Worm (Caenorhabditis elegans) whole organism, L4 larva: ENCODE measurements around the gene R05G9.5.

Source experiments
- R02D3.7 ChIP-seq: fragments of 150-350 bp; sonication (generic microtip); optimal IDR thresholded peaks from 3 replicates; lab custom pipeline; 2014; ENCODE audit warnings: missing biosample characterization, missing genetic modification characterization
- T26A8.4 ChIP-seq: fragments of 200-800 bp; sonication (Bioruptor generic); IDR thresholded peaks from 2 replicates; pipeline ENCODE4 v1.3.6; 2022; ENCODE audit warnings: missing genetic modification characterization, missing compliant biosample characterization
- Y105C5A.15 ChIP-seq: fragments of 200-800 bp; sonication (Bioruptor generic); IDR thresholded peaks from 2 replicates; pipeline ENCODE4 v1.3.6; 2022; ENCODE audit warnings: missing genetic modification characterization, missing compliant biosample characterization
- ZK337.2 ChIP-seq: fragments of 200-800 bp; sonication (Bioruptor generic); IDR thresholded peaks from 2 replicates; pipeline ENCODE4 v1.3.6; 2022; ENCODE audit warnings: missing genetic modification reagents, missing genetic modification characterization, missing compliant biosample characterization
- aha-1 ChIP-seq: fragments of 150-350 bp; peaks from one replicate; lab custom pipeline; 2014; ENCODE audit warnings: missing biosample characterization, missing genetic modification characterization
- ama-1 ChIP-seq: fragments of 150-350 bp; optimal IDR thresholded peaks from 2 replicates; lab custom pipeline; 2014; ENCODE audit warnings: inconsistent platforms, mixed read lengths
- attf-4 ChIP-seq: sonication (generic microtip); optimal IDR thresholded peaks from 3 replicates; lab custom pipeline; 2017; ENCODE audit warnings: missing biosample characterization, missing genetic modification characterization
- ceh-44 ChIP-seq: fragments of 200-800 bp; sonication (Bioruptor generic); IDR thresholded peaks from 2 replicates; pipeline ENCODE4 v1.3.6; 2022; ENCODE audit warnings: missing genetic modification reagents, missing genetic modification characterization, missing compliant biosample characterization
- ctbp-1 ChIP-seq: fragments of 200-800 bp; sonication (Bioruptor generic); IDR thresholded peaks from 2 replicates; pipeline ENCODE4 v1.3.6; 2022; ENCODE audit warnings: missing genetic modification reagents, missing genetic modification characterization, missing compliant biosample characterization
- daf-16 ChIP-seq, 3 experiments: sonication (generic microtip); optimal IDR thresholded peaks; 2 replicates each; lab custom pipeline; 2016 to 2017; ENCODE audit warnings: missing genetic modification characterization in 3 of 3, missing genetic modification reagents in 3 of 3, mild to moderate bottlenecking in 2 of 3, missing compliant biosample characterization in 2 of 3, missing biosample characterization in 1 of 3, moderate library complexity in 1 of 3
- daf-19 ChIP-seq: fragments of 200-800 bp; sonication (Bioruptor generic); conservative IDR thresholded peaks from 2 replicates; pipeline ENCODE4 v1.3.6; 2022; ENCODE audit warnings: missing genetic modification characterization, missing compliant biosample characterization
- daf-8 ChIP-seq: fragments of 200-800 bp; sonication (Bioruptor generic); IDR thresholded peaks from 2 replicates; pipeline ENCODE4 v1.3.6; 2022; ENCODE audit warnings: missing genetic modification characterization, missing compliant biosample characterization
- dmd-6 ChIP-seq: fragments of 200-800 bp; sonication (Bioruptor generic); IDR thresholded peaks from 2 replicates; pipeline ENCODE4 v1.3.6; 2022; ENCODE audit warnings: missing genetic modification reagents, missing genetic modification characterization, missing compliant biosample characterization
- dve-1 ChIP-seq: sonication (generic microtip); optimal IDR thresholded peaks from 2 replicates; lab custom pipeline; 2017; ENCODE audit warnings: antibody characterized with exemption, mild to moderate bottlenecking, missing genetic modification characterization, missing compliant biosample characterization; ENCODE audit not compliant: insufficient read depth
- egl-43 ChIP-seq: fragments of 200-800 bp; sonication (Bioruptor generic); IDR thresholded peaks from 2 replicates; pipeline ENCODE4 v1.3.6; 2022; ENCODE audit warnings: missing genetic modification reagents, missing genetic modification characterization, missing compliant biosample characterization
- fos-1 ChIP-seq: fragments of 150-350 bp; optimal IDR thresholded peaks from 2 replicates; lab custom pipeline; 2014; ENCODE audit warnings: missing biosample characterization, missing genetic modification characterization
- hlh-11 ChIP-seq: fragments of 200-800 bp; sonication (Bioruptor generic); optimal IDR thresholded peaks from 2 replicates; lab custom pipeline; 2018; ENCODE audit warnings: mild to moderate bottlenecking, missing genetic modification characterization, missing compliant biosample characterization
- hlh-30 ChIP-seq: sonication (generic microtip); optimal IDR thresholded peaks from 2 replicates; lab custom pipeline; 2017; ENCODE audit warnings: antibody characterized with exemption, mild to moderate bottlenecking, missing genetic modification characterization, missing compliant biosample characterization; ENCODE audit not compliant: insufficient read depth
- lim-7 ChIP-seq: fragments of 200-800 bp; sonication (Bioruptor generic); IDR thresholded peaks from 2 replicates; pipeline ENCODE4 v1.3.6; 2022; ENCODE audit warnings: missing genetic modification characterization, missing compliant biosample characterization
- lin-15B ChIP-seq: fragments of 150-350 bp; sonication (generic microtip); optimal IDR thresholded peaks from 3 replicates; lab custom pipeline; 2014; ENCODE audit warnings: missing biosample characterization, missing genetic modification characterization
- lin-39 ChIP-seq: fragments of 150-350 bp; optimal IDR thresholded peaks from 2 replicates; lab custom pipeline; 2014; ENCODE audit warnings: missing biosample characterization, missing genetic modification reagents, missing genetic modification characterization
- lsy-2 ChIP-seq, 2 experiments: fragments of 150-350 bp in 1 of 2; sonication (generic microtip) in 1 of 2; optimal IDR thresholded peaks; 2 replicates each; lab custom pipeline; 2014 to 2017; ENCODE audit warnings: missing biosample characterization in 2 of 2, missing genetic modification characterization in 2 of 2
- madf-5 ChIP-seq, 2 experiments: fragments of 200-800 bp; sonication (Bioruptor generic); IDR thresholded peaks; 2 replicates each; pipeline ENCODE4 v1.3.6; 2022; ENCODE audit warnings: missing compliant biosample characterization in 2 of 2, missing genetic modification characterization in 2 of 2
- madf-9 ChIP-seq: fragments of 200-800 bp; sonication (Bioruptor generic); conservative IDR thresholded peaks from 2 replicates; pipeline ENCODE4 v1.3.6; 2022; ENCODE audit warnings: missing genetic modification reagents, missing genetic modification characterization, missing compliant biosample characterization
- mdl-1 ChIP-seq, 2 experiments: fragments of 150-350 bp in 1 of 2; sonication (generic microtip) in 1 of 2; optimal IDR thresholded peaks; 2 replicates each; lab custom pipeline; 2014 to 2017; ENCODE audit warnings: missing biosample characterization in 2 of 2, missing genetic modification characterization in 2 of 2
- mxl-2 ChIP-seq: fragments of 200-800 bp; sonication (Bioruptor generic); conservative IDR thresholded peaks from 2 replicates; pipeline ENCODE4 v1.3.6; 2022; ENCODE audit warnings: missing genetic modification reagents, missing genetic modification characterization, missing compliant biosample characterization
- mxl-3 ChIP-seq: fragments of 200-800 bp; sonication (Bioruptor generic); optimal IDR thresholded peaks from 2 replicates; lab custom pipeline; 2018; ENCODE audit warnings: mild to moderate bottlenecking, missing genetic modification characterization, missing compliant biosample characterization
- nhr-111 ChIP-seq: fragments of 200-800 bp; sonication (Bioruptor generic); optimal IDR thresholded peaks from 2 replicates; lab custom pipeline; 2018; ENCODE audit warnings: mild to moderate bottlenecking, missing genetic modification characterization, missing compliant biosample characterization
- nhr-237 ChIP-seq: sonication (generic microtip); optimal IDR thresholded peaks from 2 replicates; lab custom pipeline; 2017; ENCODE audit warnings: missing biosample characterization, missing genetic modification characterization
- nhr-28 ChIP-seq: fragments of 150-350 bp; optimal IDR thresholded peaks from 2 replicates; lab custom pipeline; 2014; ENCODE audit warnings: missing biosample characterization, missing genetic modification characterization
- nhr-76 ChIP-seq: fragments of 150-350 bp; optimal IDR thresholded peaks from 2 replicates; lab custom pipeline; 2014; ENCODE audit warnings: missing biosample characterization, missing genetic modification characterization
- sdz-12 ChIP-seq: fragments of 200-800 bp; sonication (Bioruptor generic); optimal IDR thresholded peaks from 2 replicates; lab custom pipeline; 2018; ENCODE audit warnings: mild to moderate bottlenecking, missing genetic modification characterization, missing compliant biosample characterization
- set-16 ChIP-seq: fragments of 200-800 bp; sonication (Bioruptor generic); IDR thresholded peaks from 2 replicates; pipeline ENCODE4 v1.3.6; 2022; ENCODE audit warnings: missing genetic modification reagents, missing genetic modification characterization, missing compliant biosample characterization
- skn-1 ChIP-seq: fragments of 150-350 bp; optimal IDR thresholded peaks from 2 replicates; lab custom pipeline; 2014; ENCODE audit warnings: missing biosample characterization, missing genetic modification characterization
- snpc-4 ChIP-seq: fragments of 150-350 bp; optimal IDR thresholded peaks from 2 replicates; lab custom pipeline; 2014; ENCODE audit warnings: missing biosample characterization, missing genetic modification characterization
- tag-97 ChIP-seq: fragments of 200-800 bp; sonication (Bioruptor generic); IDR thresholded peaks from 2 replicates; pipeline ENCODE4 v1.3.6; 2022; ENCODE audit warnings: missing genetic modification characterization, missing compliant biosample characterization
- unc-62 ChIP-seq, 3 experiments: fragments of 150-350 bp in 1 of 3; sonication (generic microtip); optimal IDR thresholded peaks in 2 of 3; peaks in 1 of 3; 1 replicate in 1 of 3; 2 replicates in 2 of 3; lab custom pipeline; 2014 to 2017; ENCODE audit warnings: missing biosample characterization in 3 of 3, missing genetic modification characterization in 3 of 3, missing genetic modification reagents in 3 of 3, missing genotype in 1 of 3
- vab-7 ChIP-seq: fragments of 200-800 bp; sonication (Bioruptor generic); IDR thresholded peaks from 2 replicates; pipeline ENCODE4 v1.3.6; 2022; ENCODE audit warnings: missing genetic modification reagents, missing genetic modification characterization, missing compliant biosample characterization
- zag-1 ChIP-seq: fragments of 150-350 bp; optimal IDR thresholded peaks from 2 replicates; lab custom pipeline; 2014; ENCODE audit warnings: missing biosample characterization, missing genetic modification characterization
- zfp-2 ChIP-seq: sonication (generic microtip); optimal IDR thresholded peaks from 2 replicates; lab custom pipeline; 2016; ENCODE audit warnings: mild to moderate bottlenecking, missing genetic modification characterization, missing compliant biosample characterization
- zfp-3 ChIP-seq: fragments of 200-800 bp; sonication (Bioruptor generic); conservative IDR thresholded peaks from 2 replicates; pipeline ENCODE4 v1.3.6; 2022; ENCODE audit warnings: missing genetic modification reagents, missing genetic modification characterization, missing compliant biosample characterization

Gene R05G9.5

DNA sequence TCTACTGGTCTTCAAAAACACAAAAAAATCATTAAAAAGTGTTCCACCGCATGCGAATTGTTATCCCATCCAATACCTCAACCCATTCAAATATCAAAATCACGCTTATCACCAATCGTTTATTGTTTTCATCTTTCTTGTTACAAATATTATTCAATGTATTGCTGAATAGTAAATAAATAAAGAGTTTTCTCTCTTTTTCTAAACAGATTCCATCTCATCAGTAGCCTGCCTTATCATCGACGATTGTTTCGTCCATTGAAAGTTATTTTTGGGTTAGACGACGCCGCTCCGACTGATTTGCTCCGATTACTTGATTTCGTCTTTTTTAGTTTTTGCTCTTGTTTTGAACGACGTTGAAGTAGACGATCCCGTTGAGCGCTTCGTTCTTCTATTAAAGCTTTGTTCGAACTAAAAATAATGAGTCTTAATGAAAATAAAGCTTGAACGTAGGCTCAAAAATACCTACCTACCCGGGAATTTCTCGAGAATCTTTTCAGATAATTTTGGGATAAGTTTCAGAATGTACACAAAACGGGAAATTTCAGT lies 26.1 kb upstream of the R05G9.5 start (continued):
- TF ChIP-seq hlh-30 (tag; lab: Kevin White, UChicago): no peak
- TF ChIP-seq daf-8 (GFP tag; lab: Robert Waterston, UW): no peak
- TF ChIP-seq T26A8.4: no peak
- no peak for TF ChIP-seq set-16 (GFP tag; lab: Robert Waterston, UW)
- no peak for TF ChIP-seq lsy-2 (tag; optimal IDR thresholded peaks at IDR 0.05; lab: Kevin White, UChicago)
- TF ChIP-seq vab-7 (GFP tag; lab: Robert Waterston, UW): no peak
- TF ChIP-seq madf-9 (GFP tag; lab: Robert Waterston, UW): no peak
- no peak for TF ChIP-seq fos-1 (tag; lab: Kevin White, UChicago)
- TF ChIP-seq ctbp-1 (GFP tag; lab: Robert Waterston, UW): no peak
- no peak for TF ChIP-seq attf-4 (tag; lab: Kevin White, UChicago)
- TF ChIP-seq mxl-2 (GFP tag; lab: Robert Waterston, UW): no peak
- no peak for TF ChIP-seq ZK337.2 (GFP tag; lab: Robert Waterston, UW)
- TF ChIP-seq zag-1 (tag; lab: Kevin White, UChicago): no peak
- TF ChIP-seq nhr-237: no peak
- TF ChIP-seq daf-19 (GFP tag; lab: Robert Waterston, UW): no peak

DNA sequence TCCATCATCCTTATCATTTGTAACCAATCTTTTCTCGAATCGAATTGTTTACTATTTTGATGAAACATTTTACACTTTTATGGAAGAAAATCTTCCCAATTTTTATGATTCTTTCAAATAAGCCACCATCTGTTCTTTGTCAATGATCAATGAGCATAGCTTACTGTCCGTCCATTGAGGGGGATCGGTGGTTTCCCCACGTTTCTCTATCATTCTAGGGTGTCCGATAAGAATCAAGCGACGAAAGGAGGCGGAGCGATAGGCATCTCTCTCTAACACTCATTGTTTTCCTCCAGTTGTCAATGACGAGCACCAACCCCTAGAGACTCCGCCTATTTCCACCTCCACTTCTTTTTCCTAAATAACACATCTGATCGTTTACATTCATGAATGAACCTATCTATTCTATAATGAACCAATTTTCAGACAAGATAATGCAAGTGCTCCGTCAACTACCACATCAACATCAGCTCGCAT lies 24.5 kb upstream of the R05G9.5 start, which contains the start of gene C56E6.2:
Gene C56E6.2, plus strand, starts transcription at position 427 of the 477 bp plus-strand sequence.
- TF ChIP-seq ZK337.2 (GFP tag; lab: Robert Waterston, UW): no peak
- peak; percentile 67 for TF ChIP-seq hlh-11 (tag; lab: Kevin White, UChicago)
- no peak for TF ChIP-seq daf-19 (GFP tag; lab: Robert Waterston, UW)
- no peak for TF ChIP-seq Y105C5A.15 (GFP tag; lab: Robert Waterston, UW)
- 0 out of 2 replicates have a peak, but pooled peaks have one; percentile 32 for TF ChIP-seq dmd-6 (GFP tag; lab: Robert Waterston, UW)
- TF ChIP-seq nhr-111 (GFP tag; lab: Kevin White, UChicago): no peak
- TF ChIP-seq daf-16 (GFP tag; optimal IDR thresholded peaks at IDR 0.05; lab: Kevin White, UChicago): no peak
- TF ChIP-seq daf-16 (tag; optimal IDR thresholded peaks at IDR 0.05; lab: Kevin White, UChicago): peak; percentile 72
- no peak for TF ChIP-seq ama-1 (lab: Kevin White, UChicago)
- TF ChIP-seq dve-1 (tag; lab: Kevin White, UChicago): peak; percentile 21

DNA sequence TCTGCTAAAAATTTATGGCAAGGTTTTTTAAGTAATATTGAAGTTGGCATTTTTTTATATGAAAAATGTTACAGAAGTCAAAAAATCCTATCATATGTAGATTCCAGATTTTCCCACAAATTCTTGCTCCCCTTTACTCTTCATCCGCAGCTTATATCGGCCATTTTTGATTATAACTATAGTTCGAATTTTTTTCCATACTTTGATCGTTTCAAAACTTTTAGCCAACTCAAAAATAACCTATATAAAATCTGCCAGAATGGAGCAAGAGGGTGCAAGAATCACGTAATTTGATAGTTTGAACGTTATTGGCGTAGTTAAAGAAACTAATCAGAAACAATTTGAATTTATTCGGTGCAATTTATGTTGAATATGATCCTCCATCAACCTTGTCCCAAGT lies 23.9 kb upstream of the R05G9.5 start:
- TF ChIP-seq madf-5 (GFP tag; IDR thresholded peaks at IDR 0.05; lab: Robert Waterston, UW) (no peak), zfp-3 (0 out of 2 replicates have a peak, but pooled peaks have one; percentile 7), aha-1 (tag; lab: Kevin White, UChicago) (peak; percentile 91), ceh-44 (GFP tag; lab: Robert Waterston, UW) (no peak)

DNA sequence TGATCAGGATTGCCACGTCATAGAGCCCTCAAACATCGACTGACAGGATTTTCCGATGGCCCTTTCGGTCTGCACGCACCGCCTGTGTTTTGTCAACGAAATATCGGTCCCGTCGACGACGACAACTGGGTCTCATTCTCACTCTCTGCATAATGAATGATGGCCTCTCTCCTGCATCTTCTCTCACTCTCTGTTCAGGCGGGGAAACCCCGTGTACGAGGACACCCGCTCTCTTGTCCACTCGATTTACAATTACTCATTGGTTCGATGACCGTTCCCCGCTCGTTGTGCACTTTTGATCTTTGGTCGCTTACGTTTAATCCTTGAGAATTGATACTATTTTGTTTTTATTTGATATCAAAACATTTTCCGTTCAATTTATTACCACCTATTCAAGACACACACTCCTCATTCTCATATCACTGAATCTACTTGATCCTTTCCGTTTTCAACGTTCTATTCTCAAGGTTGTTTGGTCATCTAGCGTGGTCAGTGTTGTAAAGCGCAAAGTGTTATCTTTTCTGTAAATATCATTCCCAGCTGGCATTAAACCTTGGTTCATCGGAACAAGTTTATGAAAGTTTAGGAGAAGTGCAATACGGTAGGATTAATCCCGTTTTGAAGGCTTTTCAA lies 22.7 kb upstream of the R05G9.5 start:
- TF ChIP-seq lin-15B (tag; lab: Kevin White, UChicago) (no peak), aha-1 (tag; lab: Kevin White, UChicago) (peak; percentile 97), daf-16 (GFP tag; optimal IDR thresholded peaks at IDR 0.05; lab: Kevin White, UChicago) (no peak), daf-16 (tag; optimal IDR thresholded peaks at IDR 0.05; lab: Kevin White, UChicago) (peak; percentile 32), dve-1 (tag; lab: Kevin White, UChicago) (peak; percentile 21), mxl-2 (GFP tag; lab: Robert Waterston, UW) (no peak), mxl-3 (GFP tag; lab: Kevin White, UChicago) (peak; percentile 3), skn-1 (no peak), zfp-2 (tag; lab: Kevin White, UChicago) (no peak), dmd-6 (GFP tag; lab: Robert Waterston, UW) (0 out of 2 replicates have a peak, but pooled peaks have one; percentile 5), fos-1 (tag; lab: Kevin White, UChicago) (no peak), mdl-1 (tag; optimal IDR thresholded peaks at IDR 0.05; lab: Kevin White, UChicago) (peak in 1 of 2 experiments; percentile 11), lin-39 (no peak), nhr-111 (GFP tag; lab: Kevin White, UChicago) (no peak), nhr-28 (tag; lab: Kevin White, UChicago) (peak; percentile 29), nhr-76 (tag; lab: Kevin White, UChicago) (no peak), unc-62 (GFP tag; optimal IDR thresholded peaks at IDR 0.05 in 1 of 2; lab: Kevin White, UChicago) (peak in 1 of 2 experiments; percentile 88), unc-62 (tag; optimal IDR thresholded peaks at IDR 0.05; lab: Kevin White, UChicago) (no peak), madf-9 (GFP tag; lab: Robert Waterston, UW) (no peak), R02D3.7 (tag; lab: Kevin White, UChicago) (no peak), sdz-12 (no peak), egl-43 (GFP tag; lab: Robert Waterston, UW) (no peak), lim-7 (GFP tag; lab: Robert Waterston, UW) (no peak), tag-97 (no peak), snpc-4 (tag; lab: Kevin White, UChicago) (no peak), hlh-11 (tag; lab: Kevin White, UChicago) (peak; percentile 28), nhr-237 (no peak)
